Fruit fly (Drosophila melanogaster) whole organism, embryonic: ENCODE results near the gene CG12081.

Source experiments
- B-H1 ChIP-seq: fragments of 200-800 bp; sonication (Bioruptor generic); IDR thresholded peaks from 3 replicates; pipeline ENCODE4 v1.3.6; 2022; ENCODE audit warnings: missing biosample characterization, missing genetic modification characterization
- CG12769 ChIP-seq: fragments of 200-800 bp; sonication (Bioruptor generic); optimal IDR thresholded peaks from 2 replicates; lab custom pipeline; 2019; ENCODE audit warnings: missing biosample characterization, mild to moderate bottlenecking, missing genetic modification characterization, moderate library complexity
- CG12942 ChIP-seq: fragments of 200-800 bp; sonication (Bioruptor generic); optimal IDR thresholded peaks from 3 replicates; lab custom pipeline; 2016; ENCODE audit warnings: missing biosample characterization, missing genetic modification characterization
- CG15479 ChIP-seq: fragments of 200-800 bp; sonication (Bioruptor generic); optimal IDR thresholded peaks from 3 replicates; lab custom pipeline; 2019; ENCODE audit warnings: missing biosample characterization, mild to moderate bottlenecking, missing genetic modification characterization, moderate library complexity
- CG17186 ChIP-seq: fragments of 200-800 bp; sonication (Bioruptor generic); optimal IDR thresholded peaks from 3 replicates; lab custom pipeline; 2017; ENCODE audit warnings: missing biosample characterization, missing genetic modification reagents, missing genetic modification characterization
- Camta ChIP-seq: fragments of 200-800 bp; sonication (Bioruptor generic); optimal IDR thresholded peaks from 2 replicates; lab custom pipeline; 2016; ENCODE audit warnings: missing biosample characterization, missing genetic modification characterization
- Sox102F ChIP-seq: fragments of 200-800 bp; sonication (Bioruptor generic); optimal IDR thresholded peaks from 2 replicates; lab custom pipeline; 2018; ENCODE audit warnings: missing biosample characterization, mild to moderate bottlenecking, missing genetic modification characterization, moderate library complexity
- ap ChIP-seq: fragments of 200-800 bp; sonication (Bioruptor generic); IDR thresholded peaks from 2 replicates; pipeline ENCODE4 v1.3.6; 2022; ENCODE audit warnings: missing biosample characterization, missing genetic modification characterization

DNA sequence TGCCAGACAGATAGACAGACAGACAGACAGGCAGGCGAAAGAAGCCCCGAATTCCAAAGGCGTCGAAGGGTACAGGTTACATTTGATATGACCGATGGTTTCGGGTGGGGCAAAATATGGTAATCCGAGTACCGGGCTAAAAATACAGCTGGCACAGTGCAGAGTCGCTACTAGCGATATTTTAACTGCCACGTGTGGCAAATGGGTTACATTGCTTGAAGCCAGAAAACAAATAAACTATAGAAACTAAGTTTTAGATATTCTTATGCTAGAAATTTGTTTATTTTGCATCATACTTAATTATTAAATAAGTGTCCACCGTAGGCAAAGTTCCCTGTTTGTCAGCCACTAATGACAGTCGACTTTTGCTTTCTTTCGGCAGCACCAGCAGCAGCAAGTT, 5.5 kb upstream of the CG12081 start:
- TF ChIP-seq CG12942 (GFP tag; lab: Kevin White, UChicago) (no peak), CG12769 (tag; lab: Kevin White, UChicago) (peak; percentile 14), CG15479 (GFP tag; lab: Kevin White, UChicago) (no peak), Camta (GFP tag; lab: Kevin White, UChicago) (no peak), CG17186 (GFP tag; lab: Kevin White, UChicago) (no peak), B-H1 (GFP tag; lab: Robert Waterston, UW) (no peak), Sox102F (GFP tag; lab: Kevin White, UChicago) (no peak), ap (GFP tag; lab: Robert Waterston, UW) (no peak)
